Fruit fly (Drosophila melanogaster): ENCODE data around the gene CG10479.

Gene CG10479

DNA sequence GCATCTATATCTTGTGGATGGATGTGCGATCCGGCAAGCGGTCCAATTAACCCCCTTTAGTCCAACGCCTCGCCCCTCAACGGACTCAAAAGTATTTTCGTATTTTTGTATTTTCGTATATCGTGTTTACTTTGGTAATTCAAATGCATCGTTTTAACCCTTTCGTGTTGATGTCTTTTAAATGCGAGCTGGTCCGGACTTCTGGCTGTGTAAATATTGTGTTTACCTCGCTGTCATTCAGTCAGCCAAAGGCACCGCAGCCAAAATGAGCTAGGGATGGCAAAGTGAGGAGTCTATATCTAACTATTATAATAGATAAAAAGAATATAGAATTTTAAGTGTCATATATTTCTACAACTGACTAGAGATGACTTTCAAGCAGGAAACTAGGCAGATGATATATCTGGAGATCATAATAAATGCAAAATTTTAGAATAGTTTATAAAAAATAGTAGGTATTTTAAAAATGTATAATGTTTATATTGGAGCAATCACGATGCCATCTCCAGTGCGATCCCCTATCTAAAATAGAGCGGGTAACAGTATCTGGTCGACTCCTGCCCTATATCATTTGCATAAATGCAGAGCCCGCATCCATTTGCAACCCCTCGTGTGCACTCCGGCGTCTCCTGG lies 7.9 kb upstream of the CG10479 start (continued):
- peak; percentile 39 for TF ChIP-seq sens (GFP tag)
- peak; percentile 69 for TF ChIP-seq Xrp1 (GFP tag; IDR thresholded peaks at IDR 0.05)
- TF ChIP-seq Hey (tag; optimal IDR thresholded peaks at IDR 0.05) = no peak
- no peak for TF ChIP-seq Sry-β (GFP tag; optimal IDR thresholded peaks at IDR 0.05)
- peak; percentile 36 for TF ChIP-seq CG18262 (tag; optimal IDR thresholded peaks at IDR 0.05)
- TF ChIP-seq nmo (GFP tag; optimal IDR thresholded peaks at IDR 0.05) = peak; percentile 13
- peak; percentile 90 for TF ChIP-seq Kr (GFP tag; optimal IDR thresholded peaks at IDR 0.05)
- TF ChIP-seq CG1233 (GFP tag; optimal IDR thresholded peaks at IDR 0.05) = peak; percentile 26
- peak; percentile 33; the same call in 1 of the 2 replicates for TF ChIP-seq vvl (GFP tag; IDR thresholded peaks at IDR 0.05)
- TF ChIP-seq CG18011 (GFP tag; optimal IDR thresholded peaks at IDR 0.05) = no peak
- no peak for TF ChIP-seq Bdp1 (GFP tag; optimal IDR thresholded peaks at IDR 0.05)
- TF ChIP-seq CG17385 (GFP tag; optimal IDR thresholded peaks at IDR 0.05) = no peak
- TF ChIP-seq fu2 (GFP tag; optimal IDR thresholded peaks at IDR 0.05) = no peak
- TF ChIP-seq lov (optimal IDR thresholded peaks at IDR 0.05) = no peak
- TF ChIP-seq lov (GFP tag; IDR thresholded peaks at IDR 0.05) = no peak
- no peak for TF ChIP-seq ems (GFP tag; optimal IDR thresholded peaks at IDR 0.05)
- no peak for TF ChIP-seq CG10959 (GFP tag; IDR thresholded peaks at IDR 0.05)
- no peak for TF ChIP-seq CG5953 (GFP tag; IDR thresholded peaks at IDR 0.05)
- peak; percentile 16 for TF ChIP-seq CG8924 (tag; optimal IDR thresholded peaks at IDR 0.05)
- no peak for TF ChIP-seq sug (tag; optimal IDR thresholded peaks at IDR 0.05)
- no peak for TF ChIP-seq E2f1 (GFP tag; IDR thresholded peaks at IDR 0.05)
- no peak for TF ChIP-seq Dbx (GFP tag; IDR thresholded peaks at IDR 0.05)
- no peak for TF ChIP-seq CG17802 (tag; optimal IDR thresholded peaks at IDR 0.05)
- TF ChIP-seq CG16815 (GFP tag; optimal IDR thresholded peaks at IDR 0.05) = no peak
- peak; percentile 30 for TF ChIP-seq CG2678 (tag; optimal IDR thresholded peaks at IDR 0.05)
- no peak for TF ChIP-seq CG11247 (GFP tag; IDR thresholded peaks at IDR 0.05)
- no peak for TF ChIP-seq Asciz (GFP tag; optimal IDR thresholded peaks at IDR 0.05)
- TF ChIP-seq CG6689 (GFP tag; IDR thresholded peaks at IDR 0.05) = no peak
- peak; percentile 42; the same call in 2 of the 4 replicates for TF ChIP-seq Dll (GFP tag; IDR thresholded peaks at IDR 0.05; ENCODE audit: partially characterized antibody)
- TF ChIP-seq CG9437 (GFP tag; optimal IDR thresholded peaks at IDR 0.05) = no peak
- TF ChIP-seq pb (GFP tag; optimal IDR thresholded peaks at IDR 0.05) = no peak
- TF ChIP-seq mirr (GFP tag; optimal IDR thresholded peaks at IDR 0.05) = no peak
- no peak for TF ChIP-seq onecut (GFP tag; IDR thresholded peaks at IDR 0.05)
- TF ChIP-seq lilli (GFP tag; optimal IDR thresholded peaks at IDR 0.05) = no peak
- TF ChIP-seq CG32772 (GFP tag; IDR thresholded peaks at IDR 0.05) = no peak
- TF ChIP-seq BEAF-32 (GFP tag; optimal IDR thresholded peaks at IDR 0.05) = peak; percentile 50
- no peak for TF ChIP-seq CG43689 (GFP tag; IDR thresholded peaks at IDR 0.05)
- TF ChIP-seq CG7963 (GFP tag; IDR thresholded peaks at IDR 0.05; ENCODE audit: partially characterized antibody) = no peak
- TF ChIP-seq dmrt11E (tag; optimal IDR thresholded peaks at IDR 0.05) = peak; percentile 47
- no peak for TF ChIP-seq peb (GFP tag; IDR thresholded peaks at IDR 0.05)
- no peak for TF ChIP-seq CG18764 (GFP tag; optimal IDR thresholded peaks at IDR 0.05)
- no peak for TF ChIP-seq sens-2 (GFP tag; IDR thresholded peaks at IDR 0.05)
- TF ChIP-seq CG17829 (tag; optimal IDR thresholded peaks at IDR 0.05) = peak; percentile 18
- no peak for TF ChIP-seq NfI (GFP tag; optimal IDR thresholded peaks at IDR 0.05)
- TF ChIP-seq CG14014 (GFP tag; IDR thresholded peaks at IDR 0.05) = no peak
- no peak for TF ChIP-seq CG8944 (GFP tag; optimal IDR thresholded peaks at IDR 0.05)
- peak in 1 of 3 experiments; percentile 42 for TF ChIP-seq lola (GFP tag; optimal IDR thresholded peaks at IDR 0.05)
- no peak for TF ChIP-seq tx (GFP tag; optimal IDR thresholded peaks at IDR 0.05)
- no peak for TF ChIP-seq sim (GFP tag; IDR thresholded peaks at IDR 0.05)
- TF ChIP-seq sqz (GFP tag; optimal IDR thresholded peaks at IDR 0.05) = no peak
- TF ChIP-seq hth (optimal IDR thresholded peaks at IDR 0.05) = peak; percentile 21

Data from whole organism, embryonic.